Worm (Caenorhabditis elegans) whole organism, L4 larva: ENCODE results near the gene C18D4.12.
A peak's percentile ranks its signal among the peaks of the same experiment; 100 is the strongest.

ENCODE experiments used
- D1046.2 ChIP-seq: fragments of 200-800 bp; sonication (Bioruptor generic); IDR thresholded peaks from 2 replicates; pipeline ENCODE4 v1.3.6; 2022; ENCODE audit warnings: missing genetic modification characterization, missing compliant biosample characterization
- Y48G9A.11 ChIP-seq: fragments of 200-800 bp; sonication (Bioruptor generic); IDR thresholded peaks from 2 replicates; pipeline ENCODE4 v1.3.6; 2022; ENCODE audit warnings: missing genetic modification reagents, missing genetic modification characterization, missing compliant biosample characterization
- ZK337.2 ChIP-seq: fragments of 200-800 bp; sonication (Bioruptor generic); IDR thresholded peaks from 2 replicates; pipeline ENCODE4 v1.3.6; 2022; ENCODE audit warnings: missing genetic modification reagents, missing genetic modification characterization, missing compliant biosample characterization
- aha-1 ChIP-seq: fragments of 150-350 bp; peaks from one replicate; lab custom pipeline; 2014; ENCODE audit warnings: missing biosample characterization, missing genetic modification characterization
- ceh-20 ChIP-seq: fragments of 200-800 bp; sonication (Bioruptor generic); IDR thresholded peaks from 2 replicates; pipeline ENCODE4 v1.3.6; 2022; ENCODE audit warnings: missing genetic modification reagents, missing genetic modification characterization, missing compliant biosample characterization
- ceh-44 ChIP-seq: fragments of 200-800 bp; sonication (Bioruptor generic); IDR thresholded peaks from 2 replicates; pipeline ENCODE4 v1.3.6; 2022; ENCODE audit warnings: missing genetic modification reagents, missing genetic modification characterization, missing compliant biosample characterization
- ces-1 ChIP-seq: fragments of 150-350 bp; sonication (generic microtip); optimal IDR thresholded peaks from 4 replicates; lab custom pipeline; 2014; ENCODE audit warnings: missing biosample characterization, missing genetic modification reagents, missing genetic modification characterization
- daf-16 ChIP-seq, 3 experiments: sonication (generic microtip); optimal IDR thresholded peaks; 2 replicates each; lab custom pipeline; 2016 to 2017; ENCODE audit warnings: missing genetic modification characterization in 3 of 3, missing genetic modification reagents in 3 of 3, mild to moderate bottlenecking in 2 of 3, missing compliant biosample characterization in 2 of 3, missing biosample characterization in 1 of 3, moderate library complexity in 1 of 3
- dmd-6 ChIP-seq: fragments of 200-800 bp; sonication (Bioruptor generic); IDR thresholded peaks from 2 replicates; pipeline ENCODE4 v1.3.6; 2022; ENCODE audit warnings: missing genetic modification reagents, missing genetic modification characterization, missing compliant biosample characterization
- egl-27 ChIP-seq: sonication (generic microtip); optimal IDR thresholded peaks from 3 replicates; lab custom pipeline; 2017; ENCODE audit warnings: missing biosample characterization, missing genetic modification reagents, missing genetic modification characterization
- egl-43 ChIP-seq: fragments of 200-800 bp; sonication (Bioruptor generic); IDR thresholded peaks from 2 replicates; pipeline ENCODE4 v1.3.6; 2022; ENCODE audit warnings: missing genetic modification reagents, missing genetic modification characterization, missing compliant biosample characterization
- fkh-10 ChIP-seq: fragments of 150-350 bp; optimal IDR thresholded peaks from 2 replicates; lab custom pipeline; 2014; ENCODE audit warnings: missing biosample characterization, missing genetic modification reagents, missing genetic modification characterization
- fos-1 ChIP-seq: fragments of 150-350 bp; optimal IDR thresholded peaks from 2 replicates; lab custom pipeline; 2014; ENCODE audit warnings: missing biosample characterization, missing genetic modification characterization
- jun-1 ChIP-seq: fragments of 150-350 bp; optimal IDR thresholded peaks from 2 replicates; lab custom pipeline; 2014; ENCODE audit warnings: missing biosample characterization, missing genetic modification reagents, missing genetic modification characterization
- lim-7 ChIP-seq: fragments of 200-800 bp; sonication (Bioruptor generic); IDR thresholded peaks from 2 replicates; pipeline ENCODE4 v1.3.6; 2022; ENCODE audit warnings: missing genetic modification characterization, missing compliant biosample characterization
- lin-15B ChIP-seq: fragments of 150-350 bp; sonication (generic microtip); optimal IDR thresholded peaks from 3 replicates; lab custom pipeline; 2014; ENCODE audit warnings: missing biosample characterization, missing genetic modification characterization
- lin-29 ChIP-seq: fragments of 200-800 bp; sonication (Bioruptor generic); IDR thresholded peaks from 2 replicates; pipeline ENCODE4 v1.3.6; 2022; ENCODE audit warnings: missing genetic modification reagents, missing genetic modification characterization, missing compliant biosample characterization
- lin-38 ChIP-seq: fragments of 200-800 bp; sonication (Bioruptor generic); IDR thresholded peaks from 2 replicates; pipeline ENCODE4 v1.3.6; 2022; ENCODE audit warnings: missing genetic modification reagents, missing genetic modification characterization, missing compliant biosample characterization
- lir-3 ChIP-seq: sonication (generic microtip); optimal IDR thresholded peaks from 2 replicates; lab custom pipeline; 2016; ENCODE audit warnings: mild to moderate bottlenecking, missing genetic modification characterization, missing compliant biosample characterization
- madf-9 ChIP-seq: fragments of 200-800 bp; sonication (Bioruptor generic); conservative IDR thresholded peaks from 2 replicates; pipeline ENCODE4 v1.3.6; 2022; ENCODE audit warnings: missing genetic modification reagents, missing genetic modification characterization, missing compliant biosample characterization
- mdt-29 ChIP-seq: fragments of 200-800 bp; sonication (Bioruptor generic); IDR thresholded peaks from 2 replicates; pipeline ENCODE4 v1.3.6; 2022; ENCODE audit warnings: missing genetic modification reagents, missing genetic modification characterization, missing compliant biosample characterization
- mep-1 ChIP-seq: fragments of 150-350 bp; sonication (generic microtip); optimal IDR thresholded peaks from 3 replicates; lab custom pipeline; 2014; ENCODE audit warnings: missing biosample characterization, missing genetic modification characterization
- mes-2 ChIP-seq: sonication (generic microtip); optimal IDR thresholded peaks from 2 replicates; lab custom pipeline; 2016; ENCODE audit warnings: missing genotype, mild to moderate bottlenecking, missing genetic modification characterization, missing compliant biosample characterization; ENCODE audit not compliant: poor library complexity, severe bottlenecking
- nhr-10 ChIP-seq: fragments of 150-350 bp; optimal IDR thresholded peaks from 2 replicates; lab custom pipeline; 2014; ENCODE audit warnings: missing biosample characterization, missing genetic modification characterization
- nhr-237 ChIP-seq: sonication (generic microtip); optimal IDR thresholded peaks from 2 replicates; lab custom pipeline; 2017; ENCODE audit warnings: missing biosample characterization, missing genetic modification characterization
- nhr-42 ChIP-seq: fragments of 200-800 bp; sonication (Bioruptor generic); IDR thresholded peaks from 2 replicates; pipeline ENCODE4 v1.3.6; 2022; ENCODE audit warnings: missing genetic modification characterization, missing compliant biosample characterization
- nhr-6 ChIP-seq: fragments of 150-350 bp; optimal IDR thresholded peaks from 2 replicates; lab custom pipeline; 2014; ENCODE audit warnings: missing biosample characterization, missing genetic modification characterization
- nhr-76 ChIP-seq: fragments of 150-350 bp; optimal IDR thresholded peaks from 2 replicates; lab custom pipeline; 2014; ENCODE audit warnings: missing biosample characterization, missing genetic modification characterization
- pha-4 ChIP-seq, 2 experiments: fragments of 150-350 bp in 1 of 2; fragments of 200-800 bp in 1 of 2; sonication (Bioruptor generic) in 1 of 2; IDR thresholded peaks in 1 of 2; optimal IDR thresholded peaks in 1 of 2; 2 replicates each; pipeline versions ENCODE4 v1.3.6 to Lab custom; 2014 to 2022; ENCODE audit warnings: missing genetic modification characterization in 2 of 2, missing genetic modification reagents in 2 of 2, missing biosample characterization in 1 of 2, missing compliant biosample characterization in 1 of 2
- pqm-1 ChIP-seq: sonication (generic microtip); optimal IDR thresholded peaks from 2 replicates; lab custom pipeline; 2017; ENCODE audit warnings: missing biosample characterization, missing genetic modification characterization
- saeg-2 ChIP-seq: fragments of 200-800 bp; sonication (Bioruptor generic); IDR thresholded peaks from 2 replicates; pipeline ENCODE4 v1.3.6; 2022; ENCODE audit warnings: missing genetic modification reagents, missing genetic modification characterization, missing compliant biosample characterization
- set-16 ChIP-seq: fragments of 200-800 bp; sonication (Bioruptor generic); IDR thresholded peaks from 2 replicates; pipeline ENCODE4 v1.3.6; 2022; ENCODE audit warnings: missing genetic modification reagents, missing genetic modification characterization, missing compliant biosample characterization
- snpc-4 ChIP-seq: fragments of 150-350 bp; optimal IDR thresholded peaks from 2 replicates; lab custom pipeline; 2014; ENCODE audit warnings: missing biosample characterization, missing genetic modification characterization
- spr-3 ChIP-seq: fragments of 200-800 bp; sonication (Bioruptor generic); optimal IDR thresholded peaks from 2 replicates; lab custom pipeline; 2018; ENCODE audit warnings: mild to moderate bottlenecking, missing genetic modification characterization, missing compliant biosample characterization
- tag-97 ChIP-seq: fragments of 200-800 bp; sonication (Bioruptor generic); IDR thresholded peaks from 2 replicates; pipeline ENCODE4 v1.3.6; 2022; ENCODE audit warnings: missing genetic modification characterization, missing compliant biosample characterization
- unc-39 ChIP-seq: sonication (generic microtip); optimal IDR thresholded peaks from 2 replicates; lab custom pipeline; 2017; ENCODE audit warnings: missing biosample characterization, missing genetic modification characterization
- vab-7 ChIP-seq: fragments of 200-800 bp; sonication (Bioruptor generic); IDR thresholded peaks from 2 replicates; pipeline ENCODE4 v1.3.6; 2022; ENCODE audit warnings: missing genetic modification reagents, missing genetic modification characterization, missing compliant biosample characterization

Gene C18D4.12

ce11 chrV:17520735-17521134 lies 9.7 kb downstream of the C18D4.12 start, which contains the start of gene fbxa-136:
Gene fbxa-136, plus strand, starts transcription at chrV:17521035.
- TF ChIP-seq unc-39 (tag; lab: Kevin White, UChicago), result no peak
- no peak for TF ChIP-seq D1046.2 (GFP tag; lab: Robert Waterston, UW)
- no peak for TF ChIP-seq egl-43 (GFP tag; lab: Robert Waterston, UW)
- TF ChIP-seq egl-27 (tag; lab: Kevin White, UChicago), result no peak
- TF ChIP-seq mep-1 (tag; lab: Kevin White, UChicago), result no peak
- no peak for TF ChIP-seq nhr-237
- TF ChIP-seq ceh-44, result no peak
- TF ChIP-seq ces-1, result no peak
- no peak for TF ChIP-seq Y48G9A.11 (GFP tag; lab: Robert Waterston, UW)
- TF ChIP-seq fos-1 (tag; lab: Kevin White, UChicago), result no peak
- TF ChIP-seq lim-7 (GFP tag; lab: Robert Waterston, UW), result no peak
- TF ChIP-seq mes-2 (tag; lab: Kevin White, UChicago), result no peak
- no peak for TF ChIP-seq madf-9 (GFP tag; lab: Robert Waterston, UW)
- TF ChIP-seq tag-97 (GFP tag; lab: Robert Waterston, UW), result no peak
- TF ChIP-seq lin-29, result no peak
- TF ChIP-seq ZK337.2, result no peak
- TF ChIP-seq nhr-76 (tag; lab: Kevin White, UChicago), result no peak
- no peak for TF ChIP-seq pqm-1 (tag; lab: Kevin White, UChicago)
- no peak for TF ChIP-seq ceh-20 (GFP tag; lab: Robert Waterston, UW)

- TF ChIP-seq vab-7 (GFP tag; lab: Robert Waterston, UW) (0 out of 2 replicates have a peak, but pooled peaks have one; percentile 26), lim-7 (GFP tag; lab: Robert Waterston, UW) (peak; percentile 28; the same call in 1 of the 2 replicates), fkh-10 (GFP tag; lab: Kevin White, UChicago) (no peak), nhr-6 (no peak), unc-39 (tag; lab: Kevin White, UChicago) (no peak), madf-9 (GFP tag; lab: Robert Waterston, UW) (no peak)
- TF ChIP-seq, all 104 proteins: peak for 2
These were observed 16.6 kb downstream of the C18D4.12 start for ce11 chrV:17513831-17514230.

- no peak for TF ChIP-seq lin-15B
- peak; percentile 67 for TF ChIP-seq set-16
These were observed 17.6 kb downstream of the C18D4.12 start for ce11 chrV:17512763-17513162.

- TF ChIP-seq nhr-42 (GFP tag; lab: Robert Waterston, UW) (no peak), lin-15B (no peak), spr-3 (no peak), saeg-2 (GFP tag; lab: Robert Waterston, UW) (no peak), lin-38 (GFP tag; lab: Robert Waterston, UW) (no peak), aha-1 (tag; lab: Kevin White, UChicago) (no peak), D1046.2 (GFP tag; lab: Robert Waterston, UW) (no peak), tag-97 (GFP tag; lab: Robert Waterston, UW) (no peak), set-16 (no peak), daf-16 (GFP tag; optimal IDR thresholded peaks at IDR 0.05; lab: Kevin White, UChicago) (no peak), daf-16 (tag; optimal IDR thresholded peaks at IDR 0.05; lab: Kevin White, UChicago) (no peak), dmd-6 (no peak), pha-4 (GFP tag; IDR thresholded peaks at IDR 0.05; lab: Robert Waterston, UW) (no peak), pha-4 (tag; optimal IDR thresholded peaks at IDR 0.05; lab: Kevin White, UChicago) (no peak), jun-1 (tag; lab: Kevin White, UChicago) (no peak), mdt-29 (no peak), lir-3 (no peak), snpc-4 (tag; lab: Kevin White, UChicago) (no peak), nhr-10 (tag; lab: Kevin White, UChicago) (no peak), mes-2 (tag; lab: Kevin White, UChicago) (no peak)
These were observed 21.9 kb downstream of the C18D4.12 start, which contains the start of gene srw-32 for ce11 chrV:17508493-17508892. Gene srw-32, plus strand, starts transcription at chrV:17508793.
